Fruit fly (Drosophila melanogaster): ENCODE data around the gene Rhau.

Gene Rhau

DNA sequence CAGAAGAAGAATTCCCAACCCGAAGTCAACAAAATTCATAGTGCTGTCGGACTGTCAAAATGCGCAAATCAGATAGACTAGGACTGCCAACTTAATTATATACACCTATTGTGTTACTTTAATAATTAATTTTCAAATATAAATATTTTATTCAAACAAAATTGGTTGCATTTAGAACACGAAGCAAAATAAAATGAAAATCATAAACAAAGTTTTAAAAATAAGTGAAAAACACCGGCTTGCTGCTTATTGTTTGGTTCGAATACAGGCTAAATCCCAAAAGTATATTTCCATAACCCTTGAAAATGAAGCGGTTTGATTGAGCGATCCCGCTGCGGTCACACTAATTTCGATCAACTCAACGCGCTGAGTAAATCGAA is at the start of gene Rhau, which contains the start of gene dia (continued):
- TF ChIP-seq bbx (GFP tag; IDR thresholded peaks at IDR 0.05; ENCODE audit: partially characterized antibody) (no peak), HmgD (GFP tag; optimal IDR thresholded peaks at IDR 0.05) (peak; percentile 42), ap (GFP tag; IDR thresholded peaks at IDR 0.05) (no peak), CG11093 (GFP tag; IDR thresholded peaks at IDR 0.05) (no peak), ERR (GFP tag; optimal IDR thresholded peaks at IDR 0.05) (no peak), lola (GFP tag; optimal IDR thresholded peaks at IDR 0.05) (no peak), Asciz (GFP tag; optimal IDR thresholded peaks at IDR 0.05) (no peak), unpg (GFP tag; optimal IDR thresholded peaks at IDR 0.05) (peak; percentile 38), dati (GFP tag; IDR thresholded peaks at IDR 0.05) (no peak), sens-2 (GFP tag; IDR thresholded peaks at IDR 0.05) (no peak), CG33213 (GFP tag; optimal IDR thresholded peaks at IDR 0.05) (peak; percentile 26), CG7928 (GFP tag; optimal IDR thresholded peaks at IDR 0.05) (peak; percentile 55), tx (GFP tag; optimal IDR thresholded peaks at IDR 0.05) (no peak), Dref (GFP tag; IDR thresholded peaks at IDR 0.05) (peak; percentile 57), br (optimal IDR thresholded peaks at IDR 0.05) (no peak), Elba2 (GFP tag; optimal IDR thresholded peaks at IDR 0.05) (peak; percentile 2), CG14050 (GFP tag; IDR thresholded peaks at IDR 0.05) (no peak), Taf1 (GFP tag; IDR thresholded peaks at IDR 0.05) (no peak), salm (tag; optimal IDR thresholded peaks at IDR 0.05) (no peak), CG3847 (GFP tag; IDR thresholded peaks at IDR 0.05) (peak; percentile 74), zen (tag; optimal IDR thresholded peaks at IDR 0.05) (peak; percentile 39), tll (GFP tag; optimal IDR thresholded peaks at IDR 0.05) (peak in 1 of 2 experiments; percentile 75), CG2199 (GFP tag; IDR thresholded peaks at IDR 0.05) (no peak), TFAM (GFP tag; optimal IDR thresholded peaks at IDR 0.05) (no peak), CrebB (tag; optimal IDR thresholded peaks at IDR 0.05) (no peak), dmrt11E (tag; optimal IDR thresholded peaks at IDR 0.05) (no peak), pita (GFP tag; optimal IDR thresholded peaks at IDR 0.05) (peak; percentile 73), Spps (tag; optimal IDR thresholded peaks at IDR 0.05) (no peak), Mrtf (GFP tag; IDR thresholded peaks at IDR 0.05) (no peak), schlank (tag; optimal IDR thresholded peaks at IDR 0.05) (no peak), yki (optimal IDR thresholded peaks at IDR 0.05) (no peak), CG6254 (GFP tag; optimal IDR thresholded peaks at IDR 0.05) (no peak), H15 (GFP tag; IDR thresholded peaks at IDR 0.05) (no peak), amos (GFP tag; IDR thresholded peaks at IDR 0.05; ENCODE audit: partially characterized antibody) (peak; percentile 21; the same call in 1 of the 2 replicates), CG17568 (GFP tag; optimal IDR thresholded peaks at IDR 0.05) (no peak), CG16863 (GFP tag; optimal IDR thresholded peaks at IDR 0.05) (no peak), CG6791 (GFP tag; IDR thresholded peaks at IDR 0.05; ENCODE audit: partially characterized antibody) (no peak), Abd-B (GFP tag; optimal IDR thresholded peaks at IDR 0.05) (peak; percentile 50), CG13894 (tag; optimal IDR thresholded peaks at IDR 0.05) (no peak), gt (GFP tag; IDR thresholded peaks at IDR 0.05) (no peak), CG5953 (GFP tag; IDR thresholded peaks at IDR 0.05) (no peak), Jarid2 (GFP tag; optimal IDR thresholded peaks at IDR 0.05) (no peak), sob (GFP tag; IDR thresholded peaks at IDR 0.05) (no peak), CHES-1-like (GFP tag; optimal IDR thresholded peaks at IDR 0.05) (peak; percentile 36), wek (GFP tag; optimal IDR thresholded peaks at IDR 0.05) (no peak), CG4404 (GFP tag; IDR thresholded peaks at IDR 0.05) (no peak), en (GFP tag; optimal IDR thresholded peaks at IDR 0.05) (no peak), CG1602 (GFP tag; optimal IDR thresholded peaks at IDR 0.05) (no peak), Max (GFP tag; optimal IDR thresholded peaks at IDR 0.05) (peak; percentile 12), Ets97D (GFP tag; optimal IDR thresholded peaks at IDR 0.05) (peak; percentile 61), CG12299 (tag; optimal IDR thresholded peaks at IDR 0.05) (peak; percentile 16), CG3281 (GFP tag; optimal IDR thresholded peaks at IDR 0.05) (no peak)

Data from whole organism, embryonic.